Worm (Caenorhabditis elegans) whole organism, L3 larva: ENCODE measurements around the gene flwr-1.

ENCODE experiments used
- ceh-16 ChIP-seq: sonication (generic microtip); optimal IDR thresholded peaks from 2 replicates; lab custom pipeline; 2017; ENCODE audit warnings: missing biosample characterization, missing genetic modification characterization
- ceh-82 ChIP-seq: fragments of 150-350 bp; optimal IDR thresholded peaks from 2 replicates; lab custom pipeline; 2014; ENCODE audit warnings: missing biosample characterization, missing genetic modification characterization
- egl-27 ChIP-seq: sonication (generic microtip); optimal IDR thresholded peaks from 4 replicates; lab custom pipeline; 2017; ENCODE audit warnings: missing biosample characterization, missing genetic modification reagents, missing genetic modification characterization
- elt-2 ChIP-seq: sonication (generic microtip); optimal IDR thresholded peaks from 2 replicates; lab custom pipeline; 2016; ENCODE audit warnings: missing genetic modification reagents, mild to moderate bottlenecking, missing genetic modification characterization, missing compliant biosample characterization
- lin-39 ChIP-seq: fragments of 150-350 bp; optimal IDR thresholded peaks from 2 replicates; lab custom pipeline; 2018; ENCODE audit warnings: missing biosample characterization, missing genetic modification reagents, missing genetic modification characterization
- nhr-12 ChIP-seq: fragments of 150-350 bp; optimal IDR thresholded peaks from 2 replicates; lab custom pipeline; 2014; ENCODE audit warnings: missing biosample characterization, missing genetic modification characterization
- nhr-28 ChIP-seq: fragments of 150-350 bp; optimal IDR thresholded peaks from 2 replicates; lab custom pipeline; 2014; ENCODE audit warnings: missing biosample characterization, missing genetic modification characterization
- nhr-67 ChIP-seq: fragments of 150-350 bp; optimal IDR thresholded peaks from 2 replicates; lab custom pipeline; 2014; ENCODE audit warnings: missing biosample characterization, missing genetic modification characterization
- unc-39 ChIP-seq: sonication (generic microtip); optimal IDR thresholded peaks from 4 replicates; lab custom pipeline; 2017; ENCODE audit warnings: missing biosample characterization, missing genetic modification characterization
- unc-62 ChIP-seq: fragments of 150-350 bp; sonication (generic microtip); optimal IDR thresholded peaks from 4 replicates; lab custom pipeline; 2014; ENCODE audit warnings: missing biosample characterization, missing genetic modification reagents, missing genetic modification characterization
- ztf-4 ChIP-seq: fragments of 150-350 bp; optimal IDR thresholded peaks from 2 replicates; lab custom pipeline; 2014; ENCODE audit warnings: missing biosample characterization, missing genetic modification characterization

DNA sequence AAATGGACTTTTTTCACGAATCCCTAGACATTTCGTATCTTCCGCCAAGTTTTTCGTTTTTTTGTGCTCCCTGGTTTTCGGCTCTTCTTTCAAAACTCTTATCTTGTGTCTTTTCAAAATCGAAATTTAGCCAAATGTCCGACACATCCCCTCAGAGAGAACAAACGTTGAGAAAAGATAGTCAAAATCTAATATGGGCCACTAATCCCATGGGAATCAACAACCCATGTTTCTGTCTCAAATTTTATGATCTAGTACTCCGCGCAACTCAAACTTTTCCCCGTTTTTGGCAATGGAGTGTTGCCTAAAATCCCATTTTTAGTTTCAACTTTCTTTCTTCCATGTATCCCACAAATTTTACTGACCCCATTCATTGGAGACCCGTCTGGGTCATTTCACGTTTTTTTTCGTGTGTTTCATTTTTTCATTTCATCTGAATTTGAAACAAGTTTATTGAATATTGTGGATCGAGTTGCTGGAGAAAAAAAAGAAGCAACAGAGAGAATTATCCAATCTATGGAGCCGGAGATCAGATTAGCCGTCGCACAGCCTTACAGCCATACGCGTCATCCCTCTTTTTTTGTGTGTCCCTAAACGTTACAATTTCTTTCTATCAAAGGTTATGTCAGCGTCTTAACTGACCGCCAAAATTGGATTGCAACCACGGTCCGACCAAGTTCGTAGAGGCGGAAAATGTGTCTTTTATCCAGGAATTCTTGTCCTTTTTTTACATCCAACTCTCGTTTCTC, 41.6 kb upstream of the flwr-1 start:
- TF ChIP-seq elt-2 (tag; lab: Kevin White, UChicago) (no peak), egl-27 (no peak), nhr-67 (tag; lab: Kevin White, UChicago) (no peak), ztf-4 (tag; lab: Kevin White, UChicago) (no peak), lin-39 (tag; lab: Kevin White, UChicago) (no peak), ceh-16 (tag; lab: Kevin White, UChicago) (no peak), unc-39 (tag; lab: Kevin White, UChicago) (no peak), ceh-82 (tag; lab: Kevin White, UChicago) (no peak), unc-62 (GFP tag; lab: Kevin White, UChicago) (no peak), nhr-28 (tag; lab: Kevin White, UChicago) (no peak), nhr-12 (tag; lab: Kevin White, UChicago) (no peak)
